Fruit fly (Drosophila melanogaster): ENCODE measurements around the gene gudu.

Gene gudu

dm6 chr2L:7438505-7438904 lies 50.2 kb downstream of the gudu start (continued):
- TF ChIP-seq Eip75B (GFP tag; optimal IDR thresholded peaks at IDR 0.05) (no peak), Hr39 (GFP tag; optimal IDR thresholded peaks at IDR 0.05) (no peak), Sox102F (GFP tag; optimal IDR thresholded peaks at IDR 0.05) (no peak)

Data from whole organism, prepupa.